Fruit fly (Drosophila melanogaster) whole organism: ENCODE data around the gene elgi.

ENCODE experiments used
- EcR ChIP-seq, 2 experiments: fragments of >200 bp; optimal IDR thresholded peaks; 2 replicates each; lab custom pipeline; 2017; ENCODE audit warnings: missing biosample characterization in 2 of 2, missing genetic modification characterization in 2 of 2, missing genetic modification reagents in 2 of 2
- pan ChIP-seq: fragments of >200 bp; optimal IDR thresholded peaks from 2 replicates; lab custom pipeline; 2017

DNA sequence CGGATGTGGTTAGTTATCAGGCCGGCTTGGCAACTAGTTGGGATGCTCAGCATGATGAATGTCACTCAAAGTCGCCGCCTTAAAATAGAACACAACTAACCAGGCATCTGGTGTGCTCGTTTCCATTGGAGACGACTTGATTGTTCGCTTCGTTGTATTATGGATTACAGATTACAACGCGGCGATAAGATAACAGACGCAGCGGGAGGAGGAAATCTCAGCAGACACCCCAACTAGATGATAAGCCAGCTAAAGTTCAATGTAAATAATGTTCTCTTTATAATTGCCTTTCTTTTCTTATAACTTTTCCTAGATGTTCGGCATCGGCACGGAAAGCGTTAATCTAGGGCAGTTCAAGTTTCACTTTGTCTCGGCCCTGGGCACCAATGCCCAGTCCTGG, 12.3 kb downstream of the elgi start:
- TF ChIP-seq pan (lab: Kevin White, UChicago) (no peak), EcR (GFP tag; optimal IDR thresholded peaks at IDR 0.05; lab: Kevin White, UChicago) (no peak)
